Worm (Caenorhabditis elegans): Measurements from ENCODE around the gene ugt-44.

ugt-44 gene

DNA sequence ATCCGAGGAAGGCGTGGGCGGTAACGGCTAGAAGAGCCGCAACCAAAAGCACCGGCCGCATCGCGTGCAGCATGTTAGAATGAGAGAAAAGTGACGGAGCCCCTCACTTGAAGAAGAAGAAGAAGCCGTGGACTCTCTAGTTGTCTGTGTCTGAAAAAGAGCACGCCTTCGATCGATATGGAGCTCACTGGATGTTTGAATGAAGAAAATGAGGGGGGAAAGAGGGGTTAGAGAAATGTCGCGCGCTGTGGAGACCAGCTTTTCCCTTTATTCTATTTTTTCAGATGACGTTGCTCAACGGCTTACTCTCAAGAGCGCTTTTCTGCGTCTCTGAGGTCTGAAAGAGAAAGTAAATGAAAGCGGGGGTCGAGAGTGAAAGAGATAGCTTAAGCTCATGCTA is 12.2 kb downstream of the ugt-44 start, which contains the start of gene egl-21:
TSS of gene egl-21 (minus strand) at position 150 of the 400 bp plus-strand sequence.
- TF ChIP-seq elt-3 (tag; optimal IDR thresholded peaks at IDR 0.05) (no peak), sptf-1 (tag; optimal IDR thresholded peaks at IDR 0.05) (peak; percentile 21), lsy-2 (tag; optimal IDR thresholded peaks at IDR 0.05) (no peak), nhr-28 (tag; optimal IDR thresholded peaks at IDR 0.05) (no peak), ces-1 (GFP tag; optimal IDR thresholded peaks at IDR 0.05) (peak; percentile 88), snpc-4 (tag; optimal IDR thresholded peaks at IDR 0.05) (no peak)

DNA sequence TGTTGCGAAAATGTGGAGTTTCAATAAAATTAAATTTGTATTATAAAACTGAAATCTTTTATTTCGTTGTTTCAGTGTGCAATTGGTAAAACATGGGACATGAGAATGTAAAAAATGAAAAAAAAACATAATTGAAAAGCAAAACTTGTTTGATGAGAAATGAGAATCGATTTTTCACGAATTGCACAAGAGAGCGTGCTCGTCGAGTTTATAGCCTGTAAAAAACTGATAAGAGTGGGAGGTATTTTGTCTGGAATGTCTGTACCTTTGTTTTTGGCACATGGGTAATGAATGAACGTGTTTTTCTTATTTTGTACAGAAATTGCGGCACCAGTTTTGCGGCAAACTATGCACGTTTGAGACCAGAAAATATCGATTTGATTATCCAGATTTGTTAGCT is 13.0 kb downstream of the ugt-44 start:
- TF ChIP-seq lin-13 (tag; optimal IDR thresholded peaks at IDR 0.05) = no peak
- no peak for TF ChIP-seq mab-5 (tag; optimal IDR thresholded peaks at IDR 0.05)
- no peak for TF ChIP-seq nhr-2 (tag; optimal IDR thresholded peaks at IDR 0.05)
- no peak for TF ChIP-seq ceh-43 (GFP tag; optimal IDR thresholded peaks at IDR 0.05)
- no peak for TF ChIP-seq snpc-4 (tag; optimal IDR thresholded peaks at IDR 0.05)
- TF ChIP-seq nhr-12 (tag; optimal IDR thresholded peaks at IDR 0.05) = no peak
- TF ChIP-seq lsy-2 (tag; optimal IDR thresholded peaks at IDR 0.05) = no peak

- TF ChIP-seq ces-1 (GFP tag; optimal IDR thresholded peaks at IDR 0.05) (peak; percentile 39), pha-4 (tag; optimal IDR thresholded peaks at IDR 0.05) (peak; percentile 25), blmp-1 (tag; optimal IDR thresholded peaks at IDR 0.05) (no peak), hlh-1 (tag; optimal IDR thresholded peaks at IDR 0.05) (no peak), lin-13 (tag; optimal IDR thresholded peaks at IDR 0.05) (peak; percentile 33), cnd-1 (tag; optimal IDR thresholded peaks at IDR 0.05) (peak; percentile 36), sptf-1 (tag; optimal IDR thresholded peaks at IDR 0.05) (peak; percentile 54), mep-1 (tag; optimal IDR thresholded peaks at IDR 0.05) (peak; percentile 24), M03D4.4 (tag; optimal IDR thresholded peaks at IDR 0.05) (peak; percentile 22)
Measured at ce11 chrIV:10483607-10484117, 14.1 kb downstream of the ugt-44 start, which contains the start of the genes F01D4.5 and ced-5. Gene F01D4.5, minus strand, starts transcription at chrIV:10483657. Gene ced-5, plus strand, starts transcription at chrIV:10484110.

ce11 chrIV:10489409-10489808 is 19.9 kb downstream of the ugt-44 start:
- no peak for TF ChIP-seq ztf-11 (tag; optimal IDR thresholded peaks at IDR 0.05)
- TF ChIP-seq unc-62 (GFP tag; optimal IDR thresholded peaks at IDR 0.05) = no peak
- no peak for TF ChIP-seq unc-39 (tag; optimal IDR thresholded peaks at IDR 0.05)
- TF ChIP-seq nhr-237 (tag; optimal IDR thresholded peaks at IDR 0.05) = no peak
- TF ChIP-seq nhr-12 (tag; optimal IDR thresholded peaks at IDR 0.05) = no peak
- no peak for TF ChIP-seq ceh-83 (GFP tag; optimal IDR thresholded peaks at IDR 0.05)
- no peak for TF ChIP-seq ces-1 (GFP tag; optimal IDR thresholded peaks at IDR 0.05)
- TF ChIP-seq lin-32 (GFP tag; optimal IDR thresholded peaks at IDR 0.05) = no peak
- TF ChIP-seq flh-1 (GFP tag; optimal IDR thresholded peaks at IDR 0.05) = no peak
- no peak for TF ChIP-seq lin-13 (tag; optimal IDR thresholded peaks at IDR 0.05)
- TF ChIP-seq bed-3 (GFP tag; optimal IDR thresholded peaks at IDR 0.05) = no peak
- no peak for TF ChIP-seq hlh-1 (tag; optimal IDR thresholded peaks at IDR 0.05)
- TF ChIP-seq sem-2 (GFP tag; optimal IDR thresholded peaks at IDR 0.05) = no peak
- TF ChIP-seq nhr-2 (tag; optimal IDR thresholded peaks at IDR 0.05) = no peak
- TF ChIP-seq mab-5 (tag; optimal IDR thresholded peaks at IDR 0.05) = no peak
- no peak for TF ChIP-seq snpc-4 (tag; optimal IDR thresholded peaks at IDR 0.05)
- no peak for TF ChIP-seq ceh-39 (tag; optimal IDR thresholded peaks at IDR 0.05)
- no peak for TF ChIP-seq blmp-1 (tag; optimal IDR thresholded peaks at IDR 0.05)
- no peak for TF ChIP-seq zip-8 (tag; optimal IDR thresholded peaks at IDR 0.05)

DNA sequence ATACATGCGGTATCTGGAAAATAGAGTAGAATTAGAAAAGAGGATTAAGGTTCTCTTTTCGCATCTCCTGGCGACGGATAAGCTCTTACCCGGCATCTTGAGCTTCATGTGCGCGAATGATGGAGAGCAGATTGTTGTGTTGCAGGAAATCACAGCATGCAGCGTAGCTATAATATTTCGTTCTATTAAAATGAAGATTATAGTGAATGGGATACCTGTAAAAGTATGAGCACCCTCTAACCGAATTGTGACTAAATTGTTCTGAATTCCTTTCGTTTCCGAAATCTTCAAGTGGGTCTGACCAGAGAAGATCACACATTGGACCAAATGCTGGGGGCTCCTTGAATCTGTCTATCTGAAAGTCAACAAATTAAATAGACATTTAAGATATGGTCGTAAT is 28.9 kb downstream of the ugt-44 start:
- TF ChIP-seq ces-1 (GFP tag; optimal IDR thresholded peaks at IDR 0.05) (no peak), sem-2 (GFP tag; optimal IDR thresholded peaks at IDR 0.05) (no peak), mls-2 (tag; optimal IDR thresholded peaks at IDR 0.05) (no peak), lin-32 (GFP tag; optimal IDR thresholded peaks at IDR 0.05) (no peak), pha-4 (tag; optimal IDR thresholded peaks at IDR 0.05) (no peak), ceh-39 (tag; optimal IDR thresholded peaks at IDR 0.05) (no peak), flh-1 (GFP tag; optimal IDR thresholded peaks at IDR 0.05) (no peak), hlh-1 (tag; optimal IDR thresholded peaks at IDR 0.05) (no peak), lin-13 (tag; optimal IDR thresholded peaks at IDR 0.05) (no peak), unc-39 (tag; optimal IDR thresholded peaks at IDR 0.05) (no peak), nhr-28 (tag; optimal IDR thresholded peaks at IDR 0.05) (no peak), ceh-43 (GFP tag; optimal IDR thresholded peaks at IDR 0.05) (no peak), lsy-2 (tag; optimal IDR thresholded peaks at IDR 0.05) (no peak), sptf-1 (tag; optimal IDR thresholded peaks at IDR 0.05) (no peak), M03D4.4 (tag; optimal IDR thresholded peaks at IDR 0.05) (no peak), nhr-12 (tag; optimal IDR thresholded peaks at IDR 0.05) (no peak), nhr-76 (tag; optimal IDR thresholded peaks at IDR 0.05) (no peak), snpc-4 (tag; optimal IDR thresholded peaks at IDR 0.05) (no peak), ceh-83 (GFP tag; optimal IDR thresholded peaks at IDR 0.05) (no peak)
